Comparison of ENCODE assay signal across 1 fruit fly cellular context in genomic region chr2L:285596-286023, dm6.
TF ChIP-seq lines count a peak whose summit lies in the region.

No protein-coding gene starts in this region.

TF ChIP-seq in whole organism, embryonic, 481 proteins besides CTCF, POLR2A, EP300 and RAD21 (continued from another document and continues in another):
- TF ChIP-seq CG2116 (GFP tag; optimal IDR thresholded peaks at IDR 0.05; lab: Kevin White, UChicago) (peak; percentile 71), Hmr (GFP tag; optimal IDR thresholded peaks at IDR 0.05; lab: Kevin White, UChicago) (peak; percentile 72), CG1233 (GFP tag; optimal IDR thresholded peaks at IDR 0.05; lab: Kevin White, UChicago) (peak; percentile 21), CG8944 (GFP tag; optimal IDR thresholded peaks at IDR 0.05; lab: Kevin White, UChicago) (no peak), so (GFP tag; IDR thresholded peaks at IDR 0.05; lab: Robert Waterston, UW) (no peak; the same call in 2 of the 3 replicates), Hmx (GFP tag; optimal IDR thresholded peaks at IDR 0.05; lab: Kevin White, UChicago) (peak; percentile 59), disco-r (GFP tag; optimal IDR thresholded peaks at IDR 0.05; lab: Kevin White, UChicago) (no peak), Dp (GFP tag; optimal IDR thresholded peaks at IDR 0.05; lab: Kevin White, UChicago) (peak; percentile 31), CG15011 (GFP tag; optimal IDR thresholded peaks at IDR 0.05; lab: Kevin White, UChicago) (no peak), CG2199 (GFP tag; IDR thresholded peaks at IDR 0.05; lab: Robert Waterston, UW) (0 out of 3 replicates have a peak, but pooled peaks have one; percentile 18), inv (GFP tag; IDR thresholded peaks at IDR 0.05; lab: Robert Waterston, UW; ENCODE audit: partially characterized antibody) (no peak), CG11085 (GFP tag; IDR thresholded peaks at IDR 0.05; lab: Robert Waterston, UW) (no peak), CG7928 (GFP tag; optimal IDR thresholded peaks at IDR 0.05; lab: Kevin White, UChicago) (no peak), TFAM (GFP tag; optimal IDR thresholded peaks at IDR 0.05; lab: Kevin White, UChicago) (no peak), Xbp1 (GFP tag; optimal IDR thresholded peaks at IDR 0.05; lab: Kevin White, UChicago) (peak; percentile 29), CG6175 (GFP tag; IDR thresholded peaks at IDR 0.05; lab: Robert Waterston, UW) (no peak), CG13624 (GFP tag; optimal IDR thresholded peaks at IDR 0.05; lab: Kevin White, UChicago) (peak; percentile 42), CG4820 (GFP tag; optimal IDR thresholded peaks at IDR 0.05; lab: Kevin White, UChicago) (peak; percentile 3), gsb (GFP tag; IDR thresholded peaks at IDR 0.05; lab: Robert Waterston, UW) (0 out of 2 replicates have a peak, but pooled peaks have one; percentile 41), CG14860 (GFP tag; IDR thresholded peaks at IDR 0.05; lab: Robert Waterston, UW; ENCODE audit: partially characterized antibody) (no peak), Eip74EF (GFP tag; optimal IDR thresholded peaks at IDR 0.05; lab: Kevin White, UChicago) (peak in 1 of 2 experiments; percentile 15), CG9437 (GFP tag; optimal IDR thresholded peaks at IDR 0.05; lab: Kevin White, UChicago) (peak; percentile 18), hb (GFP tag; IDR thresholded peaks at IDR 0.05; lab: Robert Waterston, UW; ENCODE audit: partially characterized antibody) (no peak), bowl (GFP tag; IDR thresholded peaks at IDR 0.05; lab: Robert Waterston, UW) (no peak), zf30C (GFP tag; optimal IDR thresholded peaks at IDR 0.05; lab: Kevin White, UChicago) (no peak), sima (GFP tag; optimal IDR thresholded peaks at IDR 0.05; lab: Kevin White, UChicago) (no peak), pita (GFP tag; optimal IDR thresholded peaks at IDR 0.05; lab: Kevin White, UChicago) (no peak), Dek (tag; optimal IDR thresholded peaks at IDR 0.05; lab: Kevin White, UChicago) (peak; percentile 63), CG32767 (GFP tag; IDR thresholded peaks at IDR 0.05; lab: Robert Waterston, UW) (peak; percentile 65), ro (GFP tag; IDR thresholded peaks at IDR 0.05; lab: Robert Waterston, UW) (no peak), scrt (GFP tag; optimal IDR thresholded peaks at IDR 0.05; lab: Kevin White, UChicago) (peak; percentile 39), phol (tag; optimal IDR thresholded peaks at IDR 0.05; lab: Kevin White, UChicago) (peak; percentile 29), CG2120 (GFP tag; optimal IDR thresholded peaks at IDR 0.05; lab: Kevin White, UChicago) (peak; percentile 71), insv (GFP tag; optimal IDR thresholded peaks at IDR 0.05; lab: Kevin White, UChicago) (no peak), ERR (GFP tag; optimal IDR thresholded peaks at IDR 0.05; lab: Kevin White, UChicago) (no peak), CG15601 (tag; optimal IDR thresholded peaks at IDR 0.05; lab: Kevin White, UChicago) (peak; percentile 46), CG6654 (GFP tag; optimal IDR thresholded peaks at IDR 0.05; lab: Kevin White, UChicago) (no peak), CG4707 (GFP tag; optimal IDR thresholded peaks at IDR 0.05; lab: Kevin White, UChicago) (peak; percentile 48), CG4282 (GFP tag; optimal IDR thresholded peaks at IDR 0.05; lab: Kevin White, UChicago) (no peak), CG9609 (GFP tag; optimal IDR thresholded peaks at IDR 0.05; lab: Kevin White, UChicago) (no peak), CG4424 (GFP tag; optimal IDR thresholded peaks at IDR 0.05; lab: Kevin White, UChicago) (no peak), CG11504 (tag; optimal IDR thresholded peaks at IDR 0.05; lab: Kevin White, UChicago) (peak; percentile 70), CG18599 (GFP tag; optimal IDR thresholded peaks at IDR 0.05; lab: Kevin White, UChicago) (peak; percentile 70), CG7556 (GFP tag; optimal IDR thresholded peaks at IDR 0.05; lab: Kevin White, UChicago) (peak; percentile 43), ash1 (GFP tag; optimal IDR thresholded peaks at IDR 0.05; lab: Kevin White, UChicago) (no peak), gcm2 (GFP tag; optimal IDR thresholded peaks at IDR 0.05; lab: Kevin White, UChicago) (peak; percentile 20), Ssrp (tag; optimal IDR thresholded peaks at IDR 0.05; lab: Kevin White, UChicago) (no peak), CG42726 (GFP tag; IDR thresholded peaks at IDR 0.05; lab: Robert Waterston, UW; ENCODE audit: partially characterized antibody) (peak; percentile 74), pros (GFP tag; optimal IDR thresholded peaks at IDR 0.05; lab: Kevin White, UChicago) (no peak), HmgZ (tag; optimal IDR thresholded peaks at IDR 0.05; lab: Kevin White, UChicago) (peak; percentile 66), CG5180 (GFP tag; optimal IDR thresholded peaks at IDR 0.05; lab: Kevin White, UChicago) (peak; percentile 69), dysf (GFP tag; IDR thresholded peaks at IDR 0.05; lab: Robert Waterston, UW) (0 out of 3 replicates have a peak, but pooled peaks have one; percentile 42), Doc3 (GFP tag; IDR thresholded peaks at IDR 0.05; lab: Robert Waterston, UW; ENCODE audit: partially characterized antibody) (no peak), caup (GFP tag; optimal IDR thresholded peaks at IDR 0.05; lab: Kevin White, UChicago; ENCODE audit: severe bottlenecking) (peak; percentile 71), CG7357 (GFP tag; IDR thresholded peaks at IDR 0.05; lab: Robert Waterston, UW) (no peak), sug (tag; optimal IDR thresholded peaks at IDR 0.05; lab: Kevin White, UChicago) (peak; percentile 63), row (GFP tag; IDR thresholded peaks at IDR 0.05; lab: Robert Waterston, UW) (peak; percentile 73), eve (GFP tag; optimal IDR thresholded peaks at IDR 0.05; lab: Kevin White, UChicago) (no peak), lola (GFP tag; optimal IDR thresholded peaks at IDR 0.05; lab: Kevin White, UChicago) (peak in 1 of 3 experiments; percentile 36), CrebB (tag; optimal IDR thresholded peaks at IDR 0.05; lab: Kevin White, UChicago) (peak; percentile 53), Sox100B (GFP tag; optimal IDR thresholded peaks at IDR 0.05; lab: Kevin White, UChicago) (peak; percentile 30), CG18011 (GFP tag; optimal IDR thresholded peaks at IDR 0.05; lab: Kevin White, UChicago) (no peak), CG13287 (GFP tag; IDR thresholded peaks at IDR 0.05; lab: Robert Waterston, UW; ENCODE audit: partially characterized antibody) (peak; percentile 41; the same call in 1 of the 2 replicates), CG11696 (GFP tag; IDR thresholded peaks at IDR 0.05; lab: Robert Waterston, UW) (no peak), CG31365 (tag; optimal IDR thresholded peaks at IDR 0.05; lab: Kevin White, UChicago) (peak; percentile 91), salm (tag; optimal IDR thresholded peaks at IDR 0.05; lab: Kevin White, UChicago) (no peak), CG4730 (GFP tag; IDR thresholded peaks at IDR 0.05; lab: Robert Waterston, UW) (no peak), run (tag; optimal IDR thresholded peaks at IDR 0.05; lab: Kevin White, UChicago) (no peak), Scr (GFP tag; IDR thresholded peaks at IDR 0.05; lab: Robert Waterston, UW; ENCODE audit: partially characterized antibody) (peak; percentile 20; the same call in 1 of the 2 replicates), B-H2 (GFP tag; optimal IDR thresholded peaks at IDR 0.05; lab: Kevin White, UChicago) (peak; percentile 26), unpg (GFP tag; optimal IDR thresholded peaks at IDR 0.05; lab: Kevin White, UChicago) (peak; percentile 58), CG8924 (tag; optimal IDR thresholded peaks at IDR 0.05; lab: Kevin White, UChicago) (peak; percentile 63), CG3163 (GFP tag; optimal IDR thresholded peaks at IDR 0.05; lab: Kevin White, UChicago) (no peak), D (optimal IDR thresholded peaks at IDR 0.05; lab: Kevin White, UChicago) (no peak), D (GFP tag; optimal IDR thresholded peaks at IDR 0.05; lab: Kevin White, UChicago) (peak; percentile 12), D19B (GFP tag; optimal IDR thresholded peaks at IDR 0.05; lab: Kevin White, UChicago) (no peak), CG30020 (tag; optimal IDR thresholded peaks at IDR 0.05; lab: Kevin White, UChicago) (peak; percentile 55), Dfd (GFP tag; optimal IDR thresholded peaks at IDR 0.05; lab: Kevin White, UChicago) (no peak), Lim3 (GFP tag; IDR thresholded peaks at IDR 0.05; lab: Robert Waterston, UW) (no peak), CG11723 (GFP tag; optimal IDR thresholded peaks at IDR 0.05; lab: Kevin White, UChicago) (no peak), cwo (GFP tag; optimal IDR thresholded peaks at IDR 0.05; lab: Kevin White, UChicago) (peak; percentile 52), gcm (GFP tag; optimal IDR thresholded peaks at IDR 0.05; lab: Kevin White, UChicago) (peak; percentile 56), Fer1 (GFP tag; optimal IDR thresholded peaks at IDR 0.05; lab: Kevin White, UChicago) (peak; percentile 69), CG13775 (GFP tag; optimal IDR thresholded peaks at IDR 0.05; lab: Kevin White, UChicago) (peak; percentile 3), gsb-n (tag; optimal IDR thresholded peaks at IDR 0.05; lab: Kevin White, UChicago) (peak; percentile 44), Opbp (GFP tag; IDR thresholded peaks at IDR 0.05; lab: Robert Waterston, UW; ENCODE audit: partially characterized antibody) (peak; percentile 64; the same call in 2 of the 3 replicates), CG4404 (GFP tag; IDR thresholded peaks at IDR 0.05; lab: Robert Waterston, UW) (no peak), PHDP (tag; optimal IDR thresholded peaks at IDR 0.05; lab: Kevin White, UChicago) (peak; percentile 70), slou (GFP tag; optimal IDR thresholded peaks at IDR 0.05; lab: Kevin White, UChicago) (no peak), CG17612 (GFP tag; IDR thresholded peaks at IDR 0.05; lab: Robert Waterston, UW) (no peak), Oaz (GFP tag; IDR thresholded peaks at IDR 0.05; lab: Robert Waterston, UW) (no peak), Nf-YA (GFP tag; IDR thresholded peaks at IDR 0.05; lab: Robert Waterston, UW) (no peak), CG12071 (GFP tag; optimal IDR thresholded peaks at IDR 0.05; lab: Kevin White, UChicago) (peak; percentile 43), NC2β (GFP tag; optimal IDR thresholded peaks at IDR 0.05; lab: Kevin White, UChicago) (peak; percentile 16), kah (GFP tag; optimal IDR thresholded peaks at IDR 0.05; lab: Kevin White, UChicago) (peak; percentile 27), CG17912 (GFP tag; optimal IDR thresholded peaks at IDR 0.05; lab: Kevin White, UChicago) (peak; percentile 53), Ptx1 (GFP tag; IDR thresholded peaks at IDR 0.05; lab: Robert Waterston, UW) (peak; percentile 45; the same call in 1 of the 2 replicates), sim (GFP tag; IDR thresholded peaks at IDR 0.05; lab: Robert Waterston, UW) (no peak; the same call in 1 of the 2 replicates), CG10979 (tag; optimal IDR thresholded peaks at IDR 0.05; lab: Kevin White, UChicago) (peak; percentile 33), btn (GFP tag; optimal IDR thresholded peaks at IDR 0.05; lab: Kevin White, UChicago) (peak; percentile 26), sc (optimal IDR thresholded peaks at IDR 0.05; lab: Kevin White, UChicago) (no peak), sc (GFP tag; optimal IDR thresholded peaks at IDR 0.05; lab: Kevin White, UChicago) (no peak), cad (GFP tag; optimal IDR thresholded peaks at IDR 0.05; lab: Kevin White, UChicago) (no peak), B-H1 (GFP tag; IDR thresholded peaks at IDR 0.05; lab: Robert Waterston, UW) (no peak), CG1024 (GFP tag; IDR thresholded peaks at IDR 0.05; lab: Robert Waterston, UW) (no peak), CG1603 (tag; optimal IDR thresholded peaks at IDR 0.05; lab: Kevin White, UChicago) (peak; percentile 70), CG31388 (GFP tag; optimal IDR thresholded peaks at IDR 0.05; lab: Kevin White, UChicago) (no peak), ems (GFP tag; optimal IDR thresholded peaks at IDR 0.05; lab: Kevin White, UChicago) (peak; percentile 54), ap (GFP tag; IDR thresholded peaks at IDR 0.05; lab: Robert Waterston, UW) (no peak), CG13424 (tag; optimal IDR thresholded peaks at IDR 0.05; lab: Kevin White, UChicago) (peak; percentile 63), lov (optimal IDR thresholded peaks at IDR 0.05; lab: Kevin White, UChicago) (no peak), lov (GFP tag; IDR thresholded peaks at IDR 0.05; lab: Robert Waterston, UW) (0 out of 3 replicates have a peak, but pooled peaks have one; percentile 47), CG1602 (GFP tag; optimal IDR thresholded peaks at IDR 0.05; lab: Kevin White, UChicago) (no peak), CG3407 (GFP tag; optimal IDR thresholded peaks at IDR 0.05; lab: Kevin White, UChicago) (peak; percentile 19), Vsx1 (GFP tag; optimal IDR thresholded peaks at IDR 0.05; lab: Kevin White, UChicago) (no peak), CG7372 (GFP tag; IDR thresholded peaks at IDR 0.05; lab: Robert Waterston, UW) (peak; percentile 18; the same call in 1 of the 2 replicates), Dbx (GFP tag; IDR thresholded peaks at IDR 0.05; lab: Robert Waterston, UW) (peak; percentile 64; the same call in 2 of the 3 replicates), gem (tag; optimal IDR thresholded peaks at IDR 0.05; lab: Kevin White, UChicago) (peak; percentile 72), CG12155 (GFP tag; optimal IDR thresholded peaks at IDR 0.05; lab: Kevin White, UChicago) (peak; percentile 34), schlank (tag; optimal IDR thresholded peaks at IDR 0.05; lab: Kevin White, UChicago) (no peak), CG6683 (GFP tag; optimal IDR thresholded peaks at IDR 0.05; lab: Kevin White, UChicago) (no peak), CG10321 (GFP tag; IDR thresholded peaks at IDR 0.05; lab: Robert Waterston, UW) (no peak), Oli (tag; optimal IDR thresholded peaks at IDR 0.05; lab: Kevin White, UChicago) (peak; percentile 52), YL-1 (GFP tag; optimal IDR thresholded peaks at IDR 0.05; lab: Kevin White, UChicago) (peak; percentile 63), nerfin-2 (GFP tag; IDR thresholded peaks at IDR 0.05; lab: Robert Waterston, UW; ENCODE audit: partially characterized antibody) (no peak), exex (tag; optimal IDR thresholded peaks at IDR 0.05; lab: Kevin White, UChicago) (no peak), onecut (GFP tag; IDR thresholded peaks at IDR 0.05; lab: Robert Waterston, UW) (peak; percentile 91), Max (GFP tag; optimal IDR thresholded peaks at IDR 0.05; lab: Kevin White, UChicago) (peak; percentile 0), wdn (GFP tag; IDR thresholded peaks at IDR 0.05; lab: Robert Waterston, UW) (0 out of 2 replicates have a peak, but pooled peaks have one; percentile 27), aop (GFP tag; IDR thresholded peaks at IDR 0.05; lab: Robert Waterston, UW) (no peak), CG12299 (tag; optimal IDR thresholded peaks at IDR 0.05; lab: Kevin White, UChicago) (peak; percentile 28), pzg (GFP tag; optimal IDR thresholded peaks at IDR 0.05; lab: Kevin White, UChicago) (peak; percentile 80)
